Fruit fly (Drosophila melanogaster): ENCODE data around the gene Ugt36A1.

Ugt36A1 gene

dm6 chr2L:3628819-3629218 lies 9.9 kb downstream of the Ugt36A1 start (continued):
- no peak for TF ChIP-seq gt (GFP tag; IDR thresholded peaks at IDR 0.05)
- TF ChIP-seq CG5180 (GFP tag; optimal IDR thresholded peaks at IDR 0.05) = peak; percentile 80
- no peak for TF ChIP-seq run (tag; optimal IDR thresholded peaks at IDR 0.05)
- peak; percentile 62 for TF ChIP-seq abd-A (tag; optimal IDR thresholded peaks at IDR 0.05)
- no peak for TF ChIP-seq br (optimal IDR thresholded peaks at IDR 0.05)
- peak; percentile 93 for TF ChIP-seq fd64A (GFP tag; optimal IDR thresholded peaks at IDR 0.05)
- TF ChIP-seq CG7556 (GFP tag; optimal IDR thresholded peaks at IDR 0.05) = peak; percentile 41
- peak; percentile 24 for TF ChIP-seq ems (GFP tag; optimal IDR thresholded peaks at IDR 0.05)
- TF ChIP-seq lab (GFP tag; optimal IDR thresholded peaks at IDR 0.05) = peak; percentile 93
- TF ChIP-seq CG3847 (GFP tag; IDR thresholded peaks at IDR 0.05) = no peak
- no peak for TF ChIP-seq gfzf (GFP tag; optimal IDR thresholded peaks at IDR 0.05)
- TF ChIP-seq Hr78 (GFP tag; optimal IDR thresholded peaks at IDR 0.05) = no peak
- TF ChIP-seq tna (GFP tag; IDR thresholded peaks at IDR 0.05; ENCODE audit: partially characterized antibody) = no peak
- TF ChIP-seq Spps (tag; optimal IDR thresholded peaks at IDR 0.05) = peak; percentile 81
- TF ChIP-seq Hand (GFP tag; optimal IDR thresholded peaks at IDR 0.05) = peak; percentile 74
- TF ChIP-seq CG8388 (GFP tag; optimal IDR thresholded peaks at IDR 0.05) = no peak
- TF ChIP-seq Deaf1 (tag; optimal IDR thresholded peaks at IDR 0.05) = no peak
- peak; percentile 81 for TF ChIP-seq gro (GFP tag; optimal IDR thresholded peaks at IDR 0.05)
- TF ChIP-seq CTCF (GFP tag; optimal IDR thresholded peaks at IDR 0.05) = peak; percentile 41
- TF ChIP-seq zen (tag; optimal IDR thresholded peaks at IDR 0.05) = peak; percentile 89
- peak; percentile 7; the same call in 1 of the 2 replicates for TF ChIP-seq danr (GFP tag; IDR thresholded peaks at IDR 0.05)
- peak; percentile 92 for TF ChIP-seq Hmr (GFP tag; optimal IDR thresholded peaks at IDR 0.05)
- TF ChIP-seq CG12071 (GFP tag; optimal IDR thresholded peaks at IDR 0.05) = peak; percentile 91
- TF ChIP-seq CrebB (tag; optimal IDR thresholded peaks at IDR 0.05) = peak; percentile 97
- TF ChIP-seq pan (optimal IDR thresholded peaks at IDR 0.05) = no peak
- peak in 1 of 2 experiments; percentile 77 for TF ChIP-seq pan (GFP tag; optimal IDR thresholded peaks at IDR 0.05 in 1 of 2, IDR thresholded peaks at IDR 0.05 in 1 of 2)
- TF ChIP-seq CG30431 (GFP tag; optimal IDR thresholded peaks at IDR 0.05) = no peak
- TF ChIP-seq CG11093 (GFP tag; IDR thresholded peaks at IDR 0.05) = no peak; the same call in 2 of the 3 replicates
- no peak for TF ChIP-seq CG10959 (GFP tag; IDR thresholded peaks at IDR 0.05)
- TF ChIP-seq gsb-n (tag; optimal IDR thresholded peaks at IDR 0.05) = peak; percentile 57
- peak; percentile 89 for TF ChIP-seq sob (GFP tag; IDR thresholded peaks at IDR 0.05)
- TF ChIP-seq CG16863 (GFP tag; optimal IDR thresholded peaks at IDR 0.05) = peak; percentile 55
- TF ChIP-seq Xbp1 (GFP tag; optimal IDR thresholded peaks at IDR 0.05) = no peak
- peak; percentile 85 for TF ChIP-seq gcm (GFP tag; optimal IDR thresholded peaks at IDR 0.05)
- no peak for TF ChIP-seq mld (GFP tag; IDR thresholded peaks at IDR 0.05; ENCODE audit: partially characterized antibody)
- peak; percentile 73 for TF ChIP-seq Fer3 (tag; optimal IDR thresholded peaks at IDR 0.05)
- TF ChIP-seq fru (optimal IDR thresholded peaks at IDR 0.05) = no peak
- no peak for TF ChIP-seq GATAe (GFP tag; conservative IDR thresholded peaks at IDR 0.05)
- TF ChIP-seq tap (tag; optimal IDR thresholded peaks at IDR 0.05) = peak; percentile 67
- TF ChIP-seq cg (GFP tag; optimal IDR thresholded peaks at IDR 0.05) = no peak
- no peak for TF ChIP-seq da (GFP tag; optimal IDR thresholded peaks at IDR 0.05)
- no peak for TF ChIP-seq Sin3A (optimal IDR thresholded peaks at IDR 0.05)
- TF ChIP-seq Pdp1 (GFP tag; optimal IDR thresholded peaks at IDR 0.05) = peak; percentile 46 to 63
- no peak for TF ChIP-seq wdn (GFP tag; IDR thresholded peaks at IDR 0.05)
- no peak for TF ChIP-seq ssp (GFP tag; IDR thresholded peaks at IDR 0.05)
- peak; percentile 80 for TF ChIP-seq CG7271 (tag; optimal IDR thresholded peaks at IDR 0.05)
- no peak for TF ChIP-seq CG1647 (GFP tag; optimal IDR thresholded peaks at IDR 0.05)
- TF ChIP-seq Atf6 (GFP tag; IDR thresholded peaks at IDR 0.05) = peak; percentile 60
- TF ChIP-seq dmrt99B (tag; optimal IDR thresholded peaks at IDR 0.05) = peak; percentile 69
- TF ChIP-seq kah (GFP tag; optimal IDR thresholded peaks at IDR 0.05) = peak; percentile 45
- no peak for TF ChIP-seq Tbp (GFP tag; optimal IDR thresholded peaks at IDR 0.05)
- peak; percentile 57 for TF ChIP-seq gsb (GFP tag; IDR thresholded peaks at IDR 0.05)
- peak; percentile 92 for TF ChIP-seq CG1233 (GFP tag; optimal IDR thresholded peaks at IDR 0.05)
